Worm (Caenorhabditis elegans): ENCODE results near the gene str-246.

DNA sequence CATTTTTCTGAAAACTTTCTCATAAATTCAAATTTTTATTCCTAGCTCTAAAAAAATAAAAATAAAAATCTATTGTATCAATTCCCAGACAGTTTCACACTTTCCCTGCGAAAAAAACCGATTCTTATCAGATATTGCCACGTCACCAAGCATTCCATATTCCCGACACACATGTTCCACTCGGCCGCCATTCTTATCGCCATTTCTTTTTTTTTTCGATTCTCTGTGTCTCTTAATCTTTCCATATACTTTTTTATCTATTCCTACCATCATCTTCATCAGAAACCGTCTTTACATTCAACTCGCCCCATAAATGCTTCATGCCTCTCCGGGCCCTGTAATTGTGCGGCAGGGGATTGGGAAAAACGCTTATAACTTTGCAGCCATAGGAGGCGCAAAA, 9.9 kb downstream of the str-246 start:
- no peak for TF ChIP-seq scrt-1 (GFP tag; IDR thresholded peaks at IDR 0.05)
- no peak for TF ChIP-seq flt-1 (GFP tag; IDR thresholded peaks at IDR 0.05)
- no peak for TF ChIP-seq ama-1 (optimal IDR thresholded peaks at IDR 0.05)
- no peak for TF ChIP-seq ets-7 (tag; optimal IDR thresholded peaks at IDR 0.05)
- TF ChIP-seq hnd-1 (tag; optimal IDR thresholded peaks at IDR 0.05), result no peak
- no peak for TF ChIP-seq F13C5.2 (tag; optimal IDR thresholded peaks at IDR 0.05)
- TF ChIP-seq hmbx-1 (tag; optimal IDR thresholded peaks at IDR 0.05), result no peak
- no peak for TF ChIP-seq aly-1 (tag; optimal IDR thresholded peaks at IDR 0.05)
